Fruit fly (Drosophila melanogaster): ENCODE measurements around the gene CG1806.

CG1806 gene

dm6 chrX:12012149-12013097, 5.4 kb downstream of the CG1806 start, which contains the start of the genes CG1492 and regucalcin:
Gene CG1492, minus strand, starts transcription at chrX:12012211.
Gene regucalcin, plus strand, starts transcription at chrX:12012377.
- TF ChIP-seq Myc (optimal IDR thresholded peaks at IDR 0.05) (peak; percentile 69), fru (GFP tag; optimal IDR thresholded peaks at IDR 0.05) (peak; percentile 20), Hnf4 (GFP tag; optimal IDR thresholded peaks at IDR 0.05) (no peak), Vsx2 (GFP tag; optimal IDR thresholded peaks at IDR 0.05; ENCODE audit: partially characterized antibody) (no peak), dl (GFP tag; optimal IDR thresholded peaks at IDR 0.05; ENCODE audit: insufficient read depth in 1 of 2, partially characterized antibody in 2 of 2) (no peak)

- TF ChIP-seq jim (GFP tag; optimal IDR thresholded peaks at IDR 0.05) (no peak), Myc (optimal IDR thresholded peaks at IDR 0.05) (peak; percentile 11)
These were observed 6.1 kb downstream of the CG1806 start for dm6 chrX:12013098-12013493.

dm6 chrX:12014131-12014530, 7.2 kb downstream of the CG1806 start:
- TF ChIP-seq Sp1 (GFP tag; optimal IDR thresholded peaks at IDR 0.05) (no peak), Hr78 (GFP tag; optimal IDR thresholded peaks at IDR 0.05) (no peak), OdsH (GFP tag; optimal IDR thresholded peaks at IDR 0.05) (no peak), Rel (GFP tag; optimal IDR thresholded peaks at IDR 0.05) (no peak), Rel (tag; optimal IDR thresholded peaks at IDR 0.05) (peak; percentile 46), sage (GFP tag; optimal IDR thresholded peaks at IDR 0.05) (no peak), HLH106 (tag; optimal IDR thresholded peaks at IDR 0.05) (no peak), tai (GFP tag; optimal IDR thresholded peaks at IDR 0.05) (no peak), CG9705 (GFP tag; optimal IDR thresholded peaks at IDR 0.05) (no peak), sv (GFP tag; optimal IDR thresholded peaks at IDR 0.05) (no peak), lola (GFP tag; optimal IDR thresholded peaks at IDR 0.05) (no peak), Jra (GFP tag; optimal IDR thresholded peaks at IDR 0.05) (peak; percentile 23)

- no peak for TF ChIP-seq Mio (GFP tag; optimal IDR thresholded peaks at IDR 0.05)
- no peak for TF ChIP-seq sv (GFP tag; optimal IDR thresholded peaks at IDR 0.05)
- no peak for TF ChIP-seq brk (GFP tag; optimal IDR thresholded peaks at IDR 0.05)
- TF ChIP-seq Sp1 (GFP tag; optimal IDR thresholded peaks at IDR 0.05): peak; percentile 40
- peak; percentile 70 for TF ChIP-seq sage (GFP tag; optimal IDR thresholded peaks at IDR 0.05)
- TF ChIP-seq Jra (GFP tag; optimal IDR thresholded peaks at IDR 0.05): peak; percentile 52
- TF ChIP-seq fru (GFP tag; optimal IDR thresholded peaks at IDR 0.05): peak; percentile 79
- peak; percentile 37 for TF ChIP-seq ey (GFP tag; optimal IDR thresholded peaks at IDR 0.05)
- peak; percentile 59 for TF ChIP-seq h (GFP tag; optimal IDR thresholded peaks at IDR 0.05)
- TF ChIP-seq Rel (GFP tag; optimal IDR thresholded peaks at IDR 0.05): no peak
- TF ChIP-seq Rel (tag; optimal IDR thresholded peaks at IDR 0.05): peak; percentile 18
- TF ChIP-seq lola (GFP tag; optimal IDR thresholded peaks at IDR 0.05): no peak
- peak; percentile 34 for TF ChIP-seq br (GFP tag; optimal IDR thresholded peaks at IDR 0.05)
- TF ChIP-seq psq (GFP tag; optimal IDR thresholded peaks at IDR 0.05): peak; percentile 42
- TF ChIP-seq foxo (GFP tag; optimal IDR thresholded peaks at IDR 0.05): peak in 1 of 2 experiments; percentile 61
- peak; percentile 17 for TF ChIP-seq Hnf4 (GFP tag; optimal IDR thresholded peaks at IDR 0.05)
- peak; percentile 53 for TF ChIP-seq rgr (GFP tag; optimal IDR thresholded peaks at IDR 0.05)
- no peak for TF ChIP-seq usp (GFP tag; optimal IDR thresholded peaks at IDR 0.05)
- no peak for TF ChIP-seq Dif (GFP tag; optimal IDR thresholded peaks at IDR 0.05; ENCODE audit: partially characterized antibody)
- peak; percentile 54 for TF ChIP-seq woc (GFP tag; optimal IDR thresholded peaks at IDR 0.05)
- no peak for TF ChIP-seq jim (GFP tag; optimal IDR thresholded peaks at IDR 0.05)
- peak; percentile 33 for TF ChIP-seq OdsH (GFP tag; optimal IDR thresholded peaks at IDR 0.05)
- peak; percentile 46 for TF ChIP-seq HLH106 (tag; optimal IDR thresholded peaks at IDR 0.05)
These were observed 7.9 kb downstream of the CG1806 start for dm6 chrX:12014800-12015389.

Measured in whole organism, wandering third instar larva.